Fruit fly (Drosophila melanogaster) S2 (cell line): ENCODE data around the gene euc.

ENCODE experiments used
- CG8478 ChIP-seq: fragments of >200 bp; optimal IDR thresholded peaks from 2 replicates; lab custom pipeline; 2018
- CTCF ChIP-seq, 2 experiments: fragments of >200 bp; optimal IDR thresholded peaks; 2 replicates each; lab custom pipeline; 2018

DNA sequence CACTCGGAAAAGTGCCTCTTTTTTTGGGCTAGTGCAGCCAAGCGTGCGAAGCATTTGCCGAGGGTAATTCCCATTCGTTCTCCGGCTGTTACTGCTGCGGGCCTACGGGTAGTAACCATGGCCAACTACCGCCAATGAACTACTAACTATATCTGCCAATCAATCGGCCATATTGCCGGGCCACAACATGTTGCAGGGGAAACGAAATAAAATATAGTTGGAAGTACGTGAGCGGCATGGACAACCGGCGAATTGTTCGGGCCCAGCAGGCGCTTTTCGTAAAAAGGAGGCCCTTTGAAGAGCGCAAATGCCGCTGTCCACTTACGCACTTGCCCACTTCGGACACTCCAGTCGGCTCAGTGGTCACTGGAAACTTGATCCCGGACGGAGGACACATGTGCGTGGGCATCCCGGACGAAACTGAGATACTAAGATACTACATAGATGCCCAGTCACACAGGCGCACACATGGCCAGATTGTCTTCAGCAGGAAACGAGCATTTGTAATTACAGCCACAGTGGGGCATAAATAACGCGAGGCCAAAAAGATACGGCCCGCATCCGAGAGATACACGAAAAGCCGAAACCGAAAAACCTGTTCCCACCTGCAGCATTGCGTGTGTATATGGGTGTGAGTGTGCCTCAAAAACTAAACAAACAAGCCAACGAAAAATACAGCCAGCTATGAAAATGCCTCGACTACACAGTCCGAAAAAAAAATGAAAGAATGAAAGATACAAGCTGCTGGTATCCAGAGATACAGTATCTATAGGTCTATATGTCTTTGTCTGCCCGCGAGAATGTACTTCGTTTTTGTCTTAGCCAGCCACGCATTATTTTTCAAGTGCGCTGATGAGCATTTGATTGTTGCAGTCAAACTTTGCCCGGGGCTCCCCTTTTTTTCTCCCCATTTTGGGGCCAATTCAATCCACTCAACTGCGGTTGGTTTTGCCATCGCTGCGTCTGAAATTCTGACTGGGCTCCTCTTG lies 9.1 kb upstream of the euc start:
- TF ChIP-seq CG8478 = no peak
- no peak for TF ChIP-seq CTCF (optimal IDR thresholded peaks at IDR 0.05; lab: Kevin White, UChicago)
